Worm (Caenorhabditis elegans) whole organism, L2 larva: Measurements from ENCODE around the gene Y47D7A.6.

Experiments used
- F13H6.1 ChIP-seq: sonication (generic microtip); optimal IDR thresholded peaks from 2 replicates; lab custom pipeline; 2016; ENCODE audit warnings: missing genetic modification characterization, missing compliant biosample characterization
- ZK546.5 ChIP-seq: sonication (generic microtip); optimal IDR thresholded peaks from 2 replicates; lab custom pipeline; 2017; ENCODE audit warnings: missing biosample characterization, missing genetic modification characterization
- aly-2 ChIP-seq: fragments of 150-350 bp; optimal IDR thresholded peaks from 2 replicates; lab custom pipeline; 2014; ENCODE audit warnings: missing biosample characterization, missing genetic modification characterization
- ama-1 ChIP-seq: fragments of 150-350 bp; optimal IDR thresholded peaks from 2 replicates; lab custom pipeline; 2018; ENCODE audit warnings: inconsistent platforms
- ceh-82 ChIP-seq: fragments of 150-350 bp; optimal IDR thresholded peaks from 2 replicates; lab custom pipeline; 2014; ENCODE audit warnings: missing biosample characterization, missing genetic modification characterization
- crh-2 ChIP-seq: sonication (generic microtip); optimal IDR thresholded peaks from 2 replicates; lab custom pipeline; 2017; ENCODE audit warnings: missing biosample characterization, missing genetic modification characterization
- dmd-4 ChIP-seq: sonication (generic microtip); optimal IDR thresholded peaks from 2 replicates; lab custom pipeline; 2017; ENCODE audit warnings: missing biosample characterization, missing genetic modification characterization
- egl-27 ChIP-seq: sonication (generic microtip); optimal IDR thresholded peaks from 3 replicates; lab custom pipeline; 2017; ENCODE audit warnings: missing biosample characterization, missing genetic modification reagents, missing genetic modification characterization
- elt-1 ChIP-seq: fragments of 150-350 bp; optimal IDR thresholded peaks from 2 replicates; lab custom pipeline; 2014; ENCODE audit warnings: missing biosample characterization, missing genetic modification characterization
- fos-1 ChIP-seq: fragments of 150-350 bp; optimal IDR thresholded peaks from 2 replicates; lab custom pipeline; 2014; ENCODE audit warnings: missing biosample characterization, missing genetic modification characterization
- gmeb-1 ChIP-seq: fragments of 150-350 bp; optimal IDR thresholded peaks from 2 replicates; lab custom pipeline; 2014; ENCODE audit warnings: missing biosample characterization, missing genetic modification characterization
- lin-11 ChIP-seq: fragments of 150-350 bp; sonication (generic microtip); optimal IDR thresholded peaks from 2 replicates; lab custom pipeline; 2014; ENCODE audit warnings: missing biosample characterization, missing genetic modification characterization, inconsistent platforms, mixed read lengths
- lin-39 ChIP-seq: fragments of 150-350 bp; optimal IDR thresholded peaks from 2 replicates; lab custom pipeline; 2014; ENCODE audit warnings: missing biosample characterization, missing genetic modification reagents, missing genetic modification characterization
- lsy-2 ChIP-seq, 2 experiments: fragments of 150-350 bp in 1 of 2; sonication (generic microtip) in 1 of 2; optimal IDR thresholded peaks; 2 replicates each; lab custom pipeline; 2014 to 2017; ENCODE audit warnings: missing biosample characterization in 2 of 2, missing genetic modification characterization in 2 of 2
- mab-5 ChIP-seq: fragments of 150-350 bp; optimal IDR thresholded peaks from 2 replicates; lab custom pipeline; 2014; ENCODE audit warnings: missing biosample characterization, missing genetic modification characterization
- mbf-1 ChIP-seq: sonication (generic microtip); optimal IDR thresholded peaks from 2 replicates; lab custom pipeline; 2017; ENCODE audit warnings: missing biosample characterization, missing genetic modification characterization
- nhr-129 ChIP-seq: fragments of 150-350 bp; optimal IDR thresholded peaks from 2 replicates; lab custom pipeline; 2014; ENCODE audit warnings: missing biosample characterization, missing genetic modification characterization
- nhr-21 ChIP-seq: fragments of 150-350 bp; optimal IDR thresholded peaks from 2 replicates; lab custom pipeline; 2014; ENCODE audit warnings: missing biosample characterization, missing genetic modification characterization
- nhr-23 ChIP-seq: fragments of 150-350 bp; optimal IDR thresholded peaks from 2 replicates; lab custom pipeline; 2014; ENCODE audit warnings: missing biosample characterization, missing genetic modification reagents, missing genetic modification characterization
- nhr-237 ChIP-seq: fragments of 150-350 bp; optimal IDR thresholded peaks from 2 replicates; lab custom pipeline; 2014; ENCODE audit warnings: missing biosample characterization, missing genetic modification characterization
- nhr-6 ChIP-seq: fragments of 150-350 bp; optimal IDR thresholded peaks from 2 replicates; lab custom pipeline; 2014; ENCODE audit warnings: missing biosample characterization, missing genetic modification characterization
- nhr-77 ChIP-seq: fragments of 150-350 bp; optimal IDR thresholded peaks from 2 replicates; lab custom pipeline; 2014; ENCODE audit warnings: missing biosample characterization, missing genetic modification characterization
- peb-1 ChIP-seq: fragments of 150-350 bp; optimal IDR thresholded peaks from 2 replicates; lab custom pipeline; 2014; ENCODE audit warnings: missing biosample characterization, missing genetic modification characterization
- sem-4 ChIP-seq: fragments of 150-350 bp; optimal IDR thresholded peaks from 2 replicates; lab custom pipeline; 2014; ENCODE audit warnings: missing biosample characterization, missing genetic modification reagents, missing genetic modification characterization
- skn-1 ChIP-seq: sonication (generic microtip); optimal IDR thresholded peaks from 2 replicates; lab custom pipeline; 2017; ENCODE audit warnings: missing biosample characterization, missing genetic modification characterization
- snpc-4 ChIP-seq: fragments of 150-350 bp; optimal IDR thresholded peaks from 2 replicates; lab custom pipeline; 2014; ENCODE audit warnings: missing biosample characterization, missing genetic modification characterization
- unc-39 ChIP-seq: fragments of 150-350 bp; optimal IDR thresholded peaks from 2 replicates; lab custom pipeline; 2014; ENCODE audit warnings: missing biosample characterization, missing genetic modification characterization
- unc-55 ChIP-seq: fragments of 150-350 bp; sonication (generic microtip); optimal IDR thresholded peaks from 3 replicates; lab custom pipeline; 2014; ENCODE audit warnings: missing biosample characterization, missing genetic modification reagents, missing genetic modification characterization
- unc-62 ChIP-seq: fragments of 150-350 bp; optimal IDR thresholded peaks from 2 replicates; lab custom pipeline; 2014; ENCODE audit warnings: missing biosample characterization, missing genetic modification reagents, missing genetic modification characterization
- zag-1 ChIP-seq: fragments of 150-350 bp; optimal IDR thresholded peaks from 2 replicates; lab custom pipeline; 2014; ENCODE audit warnings: missing biosample characterization, missing genetic modification characterization
- ztf-11 ChIP-seq: sonication (generic microtip); optimal IDR thresholded peaks from 2 replicates; lab custom pipeline; 2017; ENCODE audit warnings: missing biosample characterization, missing genetic modification characterization
- ztf-4 ChIP-seq: fragments of 150-350 bp; optimal IDR thresholded peaks from 2 replicates; lab custom pipeline; 2014; ENCODE audit warnings: missing biosample characterization, missing genetic modification characterization

The Y47D7A.6 gene

ce11 chrV:4377622-4378021 lies 40.4 kb downstream of the Y47D7A.6 start, which contains the start of gene F32D1.8:
Gene F32D1.8, minus strand, starts transcription at chrV:4377722.
- no peak for TF ChIP-seq lin-39
- TF ChIP-seq nhr-77 (tag; lab: Kevin White, UChicago) = no peak
- TF ChIP-seq unc-39 (tag; lab: Kevin White, UChicago) = no peak
- TF ChIP-seq zag-1 (tag; lab: Kevin White, UChicago) = no peak
- no peak for TF ChIP-seq mab-5 (tag; lab: Kevin White, UChicago)
- TF ChIP-seq, all 48 proteins: peak for 0

- TF ChIP-seq F13H6.1 (tag; lab: Kevin White, UChicago) = no peak
- TF ChIP-seq nhr-237 (tag; lab: Kevin White, UChicago) = no peak
- TF ChIP-seq unc-39 (tag; lab: Kevin White, UChicago) = no peak
- no peak for TF ChIP-seq egl-27 (tag; lab: Kevin White, UChicago)
- no peak for TF ChIP-seq sem-4 (tag; lab: Kevin White, UChicago)
- no peak for TF ChIP-seq nhr-129 (tag; lab: Kevin White, UChicago)
- no peak for TF ChIP-seq peb-1 (tag; lab: Kevin White, UChicago)
- no peak for TF ChIP-seq mbf-1 (tag; lab: Kevin White, UChicago)
- no peak for TF ChIP-seq nhr-77 (tag; lab: Kevin White, UChicago)
- no peak for TF ChIP-seq lsy-2 (tag; optimal IDR thresholded peaks at IDR 0.05; lab: Kevin White, UChicago)
- TF ChIP-seq aly-2 (tag; lab: Kevin White, UChicago) = no peak
- TF ChIP-seq ceh-82 = no peak
- no peak for TF ChIP-seq nhr-21
- no peak for TF ChIP-seq dmd-4 (tag; lab: Kevin White, UChicago)
- no peak for TF ChIP-seq unc-55 (GFP tag; lab: Kevin White, UChicago)
- TF ChIP-seq, all 48 proteins: peak for 0
Measured at ce11 chrV:4375807-4376564, 42.0 kb downstream of the Y47D7A.6 start, which contains the start of gene F32D1.7. Gene F32D1.7, minus strand, starts transcription at chrV:4376173.

- no peak for TF ChIP-seq snpc-4 (tag; lab: Kevin White, UChicago)
- TF ChIP-seq nhr-77 (tag; lab: Kevin White, UChicago) = no peak
- no peak for TF ChIP-seq nhr-6 (tag; lab: Kevin White, UChicago)
- TF ChIP-seq unc-55 (GFP tag; lab: Kevin White, UChicago) = no peak
- no peak for TF ChIP-seq nhr-23 (tag; lab: Kevin White, UChicago)
Measured at ce11 chrV:4374625-4375024, 43.4 kb downstream of the Y47D7A.6 start, which contains the start of gene neg-1. Gene neg-1, minus strand, starts transcription at chrV:4374874.

ce11 chrV:4373656-4374055 lies 44.4 kb downstream of the Y47D7A.6 start:
- TF ChIP-seq ZK546.5 (tag; lab: Kevin White, UChicago) (no peak), ama-1 (lab: Kevin White, UChicago) (no peak), zag-1 (tag; lab: Kevin White, UChicago) (no peak), lin-11 (tag; lab: Kevin White, UChicago) (no peak), mbf-1 (tag; lab: Kevin White, UChicago) (no peak)
- TF ChIP-seq, all 48 proteins: peak for 0

ce11 chrV:4372986-4373385 lies 45.0 kb downstream of the Y47D7A.6 start:
- TF ChIP-seq crh-2 (tag; lab: Kevin White, UChicago) (no peak), egl-27 (tag; lab: Kevin White, UChicago) (no peak), nhr-21 (no peak), ama-1 (lab: Kevin White, UChicago) (no peak), gmeb-1 (tag; lab: Kevin White, UChicago) (no peak), lsy-2 (tag; optimal IDR thresholded peaks at IDR 0.05; lab: Kevin White, UChicago) (no peak), fos-1 (tag; lab: Kevin White, UChicago) (no peak), ztf-4 (no peak), snpc-4 (tag; lab: Kevin White, UChicago) (no peak), unc-62 (no peak), ztf-11 (tag; lab: Kevin White, UChicago) (no peak), nhr-129 (tag; lab: Kevin White, UChicago) (no peak), skn-1 (no peak), elt-1 (tag; lab: Kevin White, UChicago) (no peak)
- TF ChIP-seq, all 48 proteins: peak for 0
